Worm (Caenorhabditis elegans): ENCODE measurements around the gene spe-17.

Gene spe-17

DNA sequence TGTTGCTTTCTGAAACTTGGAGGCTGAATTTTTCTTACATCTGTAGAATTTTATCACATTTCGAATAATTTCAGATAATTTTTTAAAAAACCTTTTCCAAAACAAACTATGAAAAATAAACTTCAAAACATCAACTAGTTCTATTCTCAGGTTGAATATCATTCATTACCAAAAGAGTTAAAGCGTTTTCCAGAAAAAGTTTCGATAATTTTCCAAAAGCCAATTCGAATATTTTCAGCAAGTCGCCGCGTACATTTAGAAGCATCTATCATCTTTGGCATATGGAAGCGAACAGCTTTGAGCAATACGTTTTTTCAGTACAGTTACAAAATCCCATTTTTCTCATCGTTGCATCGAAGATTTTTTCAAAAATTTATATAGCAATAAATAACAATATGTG, 23.7 kb downstream of the spe-17 start:
- TF ChIP-seq ztf-25 (GFP tag; IDR thresholded peaks at IDR 0.05) (no peak), gei-17 (GFP tag; optimal IDR thresholded peaks at IDR 0.05) (peak; percentile 41), fkh-3 (tag; optimal IDR thresholded peaks at IDR 0.05) (no peak), lin-54 (GFP tag; optimal IDR thresholded peaks at IDR 0.05) (peak; percentile 4), nfyb-1 (GFP tag; IDR thresholded peaks at IDR 0.05) (peak; percentile 77; the same call in 1 of the 2 replicates), hlh-12 (tag; optimal IDR thresholded peaks at IDR 0.05) (no peak), ccch-3 (GFP tag; optimal IDR thresholded peaks at IDR 0.05) (no peak), pbrm-1 (GFP tag; IDR thresholded peaks at IDR 0.05) (0 out of 2 replicates have a peak, but pooled peaks have one; percentile 33), mxl-1 (tag; optimal IDR thresholded peaks at IDR 0.05) (no peak), Y56A3A.18 (GFP tag; IDR thresholded peaks at IDR 0.05) (peak; percentile 55; the same call in 1 of the 2 replicates), nhr-120 (GFP tag; IDR thresholded peaks at IDR 0.05) (no peak), repo-1 (tag; optimal IDR thresholded peaks at IDR 0.05) (peak; percentile 76), cebp-1 (GFP tag; IDR thresholded peaks at IDR 0.05) (no peak), cebp-1 (tag; optimal IDR thresholded peaks at IDR 0.05) (peak; percentile 63), lin-40 (tag; optimal IDR thresholded peaks at IDR 0.05) (peak; percentile 50), ZK185.1 (tag; optimal IDR thresholded peaks at IDR 0.05; ENCODE audit: poor library complexity, severe bottlenecking) (peak; percentile 35), sdz-38 (tag; optimal IDR thresholded peaks at IDR 0.05) (no peak), B0336.3 (GFP tag; IDR thresholded peaks at IDR 0.05) (0 out of 2 replicates have a peak, but pooled peaks have one; percentile 59), dox-1 (GFP tag; IDR thresholded peaks at IDR 0.05) (no peak), T07F8.4 (tag; optimal IDR thresholded peaks at IDR 0.05) (no peak), ceh-40 (GFP tag; IDR thresholded peaks at IDR 0.05) (no peak), ama-1 (optimal IDR thresholded peaks at IDR 0.05) (peak; percentile 49), ama-1 (GFP tag; optimal IDR thresholded peaks at IDR 0.05) (no peak), hmg-1.2 (GFP tag; IDR thresholded peaks at IDR 0.05) (0 out of 2 replicates have a peak, but pooled peaks have one; percentile 8)

DNA sequence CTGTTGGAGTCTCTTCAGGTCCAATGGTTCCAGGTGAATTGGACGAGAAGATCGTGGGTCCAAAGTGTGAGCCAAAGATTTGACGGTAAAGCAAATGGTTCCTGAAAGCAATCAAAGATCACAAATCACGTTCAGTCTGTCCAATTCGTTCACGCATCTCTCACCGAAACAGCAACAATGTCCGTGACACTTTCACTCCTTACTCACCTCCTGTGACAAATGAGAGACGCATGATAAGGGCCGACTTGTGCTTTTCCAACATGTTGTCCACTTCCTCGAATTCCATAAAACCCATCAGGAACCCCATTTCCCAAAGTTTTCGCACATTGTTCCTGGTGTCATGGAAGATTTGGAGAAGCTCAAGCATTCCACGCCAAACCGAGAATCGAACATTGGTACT, 27.2 kb downstream of the spe-17 start:
- no peak for TF ChIP-seq T26A5.8 (tag; optimal IDR thresholded peaks at IDR 0.05)
- peak; percentile 76 for TF ChIP-seq nhr-80 (tag; optimal IDR thresholded peaks at IDR 0.05)

DNA sequence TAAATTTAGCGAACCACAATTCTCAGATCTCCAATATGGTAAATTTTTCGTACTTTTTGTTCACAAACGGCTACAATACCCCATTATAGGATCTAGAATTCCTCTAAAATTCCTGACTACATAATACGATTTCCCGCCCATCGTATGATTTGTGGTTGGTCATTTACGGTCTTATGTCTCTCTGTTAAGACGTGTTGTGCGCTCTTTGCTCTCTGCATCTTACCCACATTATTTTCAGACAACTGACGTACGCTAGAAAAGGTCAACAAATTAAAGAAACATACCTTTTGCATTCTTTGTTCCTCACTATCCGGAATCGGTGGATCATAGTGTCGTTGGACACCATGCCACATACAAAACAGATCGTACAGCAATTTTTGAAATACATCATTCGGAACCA, 29.8 kb downstream of the spe-17 start:
- TF ChIP-seq nfyb-1 (GFP tag; IDR thresholded peaks at IDR 0.05) (no peak), nhr-80 (tag; optimal IDR thresholded peaks at IDR 0.05) (peak; percentile 36), atf-7 (tag; optimal IDR thresholded peaks at IDR 0.05) (no peak), K12H6.12 (tag; optimal IDR thresholded peaks at IDR 0.05) (no peak)

DNA sequence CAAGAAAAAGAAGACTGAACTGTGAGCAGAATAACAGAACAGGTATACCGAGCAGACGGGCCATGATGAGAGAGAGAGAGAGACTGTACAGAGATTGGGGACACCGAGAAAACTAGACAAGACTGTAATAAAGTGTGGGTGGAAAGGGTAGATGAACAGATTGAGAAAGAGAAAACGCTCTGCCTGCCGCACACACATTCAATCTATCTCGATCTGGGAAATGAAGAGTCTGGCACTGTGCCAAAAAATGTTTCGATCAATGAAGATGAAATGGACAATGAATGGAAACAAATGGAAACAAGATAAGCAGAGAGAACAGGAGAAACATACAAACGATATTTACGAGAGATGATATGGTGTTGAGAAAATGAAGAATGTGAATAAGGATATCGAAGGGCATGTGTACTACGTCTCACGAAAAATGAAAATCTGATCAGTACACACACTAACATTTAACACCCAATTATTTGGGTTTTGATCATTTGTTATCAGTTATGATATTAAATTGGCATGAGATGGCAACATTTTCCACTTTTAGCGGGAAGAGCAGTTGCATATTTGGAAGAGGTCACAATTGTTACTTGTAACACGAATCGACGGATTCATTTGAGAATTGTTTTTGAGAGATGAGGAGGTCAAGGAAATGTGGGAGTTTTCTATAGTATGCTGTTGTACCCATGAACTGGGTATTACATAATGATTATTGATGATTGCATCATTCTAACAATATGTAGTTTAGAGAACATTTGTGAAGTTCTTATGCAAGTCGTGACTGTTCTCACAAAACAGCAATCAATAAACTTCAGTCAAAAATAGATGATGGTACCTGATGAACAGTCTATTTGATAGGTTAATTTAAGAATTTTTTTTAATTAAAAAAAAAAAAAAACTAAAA, 31.9 kb downstream of the spe-17 start:
- TF ChIP-seq nhr-80 (tag; optimal IDR thresholded peaks at IDR 0.05) (peak; percentile 50), ztf-6 (GFP tag; IDR thresholded peaks at IDR 0.05) (no peak)

DNA sequence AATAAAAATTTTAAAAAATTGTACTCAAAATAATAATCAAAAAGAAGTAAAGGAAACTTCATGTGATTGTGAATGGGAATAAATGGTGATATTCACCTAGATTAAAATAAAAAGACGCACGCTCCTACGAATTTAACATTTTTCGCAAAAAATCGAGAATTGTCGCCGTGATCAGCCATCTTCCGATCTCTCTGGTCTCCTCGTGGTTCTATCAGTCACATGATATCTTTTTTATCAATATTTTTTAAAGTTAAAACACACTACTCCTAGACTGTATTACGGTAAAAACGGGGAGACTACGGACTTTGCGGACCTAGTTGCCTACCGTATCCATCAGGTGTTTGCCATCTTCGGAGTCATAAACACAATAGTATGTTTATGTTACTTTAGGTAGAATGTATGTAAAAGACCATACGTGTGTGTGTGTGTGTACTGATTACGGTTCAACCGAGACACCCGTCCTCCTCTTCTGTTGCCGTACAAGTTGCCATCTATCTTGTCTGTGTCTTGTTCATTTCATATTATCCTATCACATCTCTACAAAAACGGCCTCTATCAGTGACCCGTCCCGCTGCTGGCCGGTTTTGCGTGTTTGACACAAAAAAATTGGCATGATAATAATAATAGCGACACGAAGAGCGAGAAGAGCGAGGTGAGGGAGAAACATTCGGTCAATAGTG, 33.4 kb downstream of the spe-17 start, which contains the start of gene T12G3.2:
T12G3.2 (minus strand) TSS at position 444 of the 680 bp plus-strand sequence.
- TF ChIP-seq let-607 (tag; optimal IDR thresholded peaks at IDR 0.05): peak; percentile 15 to 52
- TF ChIP-seq Y53F4B.3 (GFP tag; IDR thresholded peaks at IDR 0.05): no peak
- no peak for TF ChIP-seq lsl-1 (GFP tag; optimal IDR thresholded peaks at IDR 0.05)
- no peak for TF ChIP-seq hlh-26 (GFP tag; conservative IDR thresholded peaks at IDR 0.05)
- TF ChIP-seq pbrm-1 (GFP tag; IDR thresholded peaks at IDR 0.05): no peak
- peak; percentile 74 for TF ChIP-seq dox-1 (GFP tag; IDR thresholded peaks at IDR 0.05)
- no peak for TF ChIP-seq Y67H2A.10 (GFP tag; conservative IDR thresholded peaks at IDR 0.05)
- no peak for TF ChIP-seq C06A6.2 (GFP tag; conservative IDR thresholded peaks at IDR 0.05)
- no peak for TF ChIP-seq sdz-38 (tag; optimal IDR thresholded peaks at IDR 0.05)
- TF ChIP-seq attf-3 (GFP tag; conservative IDR thresholded peaks at IDR 0.05): no peak
- peak; percentile 10 for TF ChIP-seq atf-7 (tag; optimal IDR thresholded peaks at IDR 0.05)
- TF ChIP-seq madf-8 (GFP tag; conservative IDR thresholded peaks at IDR 0.05): no peak
- TF ChIP-seq zfh-2 (GFP tag; conservative IDR thresholded peaks at IDR 0.05): no peak
- TF ChIP-seq ceh-27 (GFP tag; optimal IDR thresholded peaks at IDR 0.05): no peak
- TF ChIP-seq lir-1 (GFP tag; conservative IDR thresholded peaks at IDR 0.05): no peak
- no peak for TF ChIP-seq ccch-3 (GFP tag; optimal IDR thresholded peaks at IDR 0.05)
- TF ChIP-seq nhr-179 (tag; optimal IDR thresholded peaks at IDR 0.05): no peak
